Fruit fly (Drosophila melanogaster): ENCODE measurements around the gene spidey.

dm6 chrX:7911983-7912630, 3.4 kb downstream of the spidey start, which contains the start of gene snz:
- TF ChIP-seq dl (GFP tag; optimal IDR thresholded peaks at IDR 0.05; ENCODE audit: insufficient read depth in 1 of 2, partially characterized antibody in 2 of 2) (no peak), OdsH (GFP tag; optimal IDR thresholded peaks at IDR 0.05) (no peak), Abd-B (GFP tag; optimal IDR thresholded peaks at IDR 0.05) (no peak), usp (GFP tag; optimal IDR thresholded peaks at IDR 0.05) (no peak), br (GFP tag; optimal IDR thresholded peaks at IDR 0.05) (no peak), tai (GFP tag; optimal IDR thresholded peaks at IDR 0.05) (no peak), ey (GFP tag; optimal IDR thresholded peaks at IDR 0.05) (no peak)

Data from whole organism, wandering third instar larva.